Worm (Caenorhabditis elegans) whole organism, L3 larva: ENCODE results near the gene his-71.

Source experiments
- elt-3 ChIP-seq, 3 experiments: fragments of 150-350 bp in 1 of 3; sonication (generic microtip) in 2 of 3; optimal IDR thresholded peaks; 2 replicates in 2 of 3; 4 replicates in 1 of 3; lab custom pipeline; 2014 to 2017; ENCODE audit warnings: missing biosample characterization in 3 of 3, missing genetic modification characterization in 3 of 3
- fkh-10 ChIP-seq: sonication (generic microtip); optimal IDR thresholded peaks from 2 replicates; lab custom pipeline; 2017; ENCODE audit warnings: missing biosample characterization, missing genetic modification reagents, missing genetic modification characterization
- nhr-237 ChIP-seq: fragments of 150-350 bp; optimal IDR thresholded peaks from 2 replicates; lab custom pipeline; 2014; ENCODE audit warnings: missing biosample characterization, missing genetic modification characterization
- pha-4 ChIP-seq: fragments of 150-350 bp; optimal IDR thresholded peaks from 2 replicates; lab custom pipeline; 2014; ENCODE audit warnings: missing biosample characterization, missing genetic modification reagents, missing genetic modification characterization

DNA sequence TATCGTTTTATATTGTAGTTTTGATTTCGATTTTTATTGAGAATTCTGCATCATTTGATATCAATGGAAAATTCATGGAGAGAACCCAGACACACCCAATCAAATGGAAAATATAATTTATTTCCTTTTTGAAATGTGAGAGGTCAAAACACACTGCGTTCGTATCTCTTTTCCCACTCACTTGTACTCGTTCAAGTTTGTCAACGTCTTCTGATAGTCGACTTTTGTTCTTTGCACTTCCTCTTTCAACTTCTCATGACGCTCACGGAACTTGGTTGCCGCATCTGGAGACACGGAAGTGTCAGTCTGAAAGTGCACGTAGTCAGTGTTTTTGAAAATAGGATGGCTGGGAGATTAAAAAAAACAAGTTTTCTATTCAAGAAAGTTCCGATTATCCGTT, 8.4 kb upstream of the his-71 start:
- TF ChIP-seq pha-4 (tag; lab: Kevin White, UChicago) (no peak), elt-3 (tag; optimal IDR thresholded peaks at IDR 0.05; lab: Kevin White, UChicago) (no peak), fkh-10 (GFP tag; lab: Kevin White, UChicago) (no peak), nhr-237 (tag; lab: Kevin White, UChicago) (no peak)
